Worm (Caenorhabditis elegans): ENCODE data around the gene acds-10.
A peak's percentile ranks its signal among the peaks of the same experiment; 100 is the strongest.
"Not testable (repeated sequence)": the region's sequence is repeated elsewhere in the genome, so short reads cannot be mapped to it uniquely, and the experiment has no call there.

acds-10 gene

ce11 chrV:5776941-5777340, 29.3 kb downstream of the acds-10 start, which contains the start of gene F44E7.4 (continued):
- TF ChIP-seq zip-11 (GFP tag; IDR thresholded peaks at IDR 0.05) (peak; percentile 83; the same call in 1 of the 2 replicates), saeg-2 (GFP tag; IDR thresholded peaks at IDR 0.05) (peak; percentile 82), mdt-29 (GFP tag; IDR thresholded peaks at IDR 0.05) (peak; percentile 70; the same call in 1 of the 2 replicates), ctbp-1 (GFP tag; IDR thresholded peaks at IDR 0.05) (peak; percentile 85), mxl-2 (GFP tag; conservative IDR thresholded peaks at IDR 0.05) (peak; percentile 74), hlh-30 (tag; optimal IDR thresholded peaks at IDR 0.05; ENCODE audit: insufficient read depth) (peak; percentile 28), T26A8.4 (GFP tag; IDR thresholded peaks at IDR 0.05) (peak; percentile 95), hmg-1.1 (GFP tag; IDR thresholded peaks at IDR 0.05) (peak; percentile 97), Y105C5A.15 (GFP tag; IDR thresholded peaks at IDR 0.05) (peak; percentile 80; the same call in 1 of the 2 replicates), nhr-41 (GFP tag; IDR thresholded peaks at IDR 0.05) (peak; percentile 86), T20F7.1 (GFP tag; optimal IDR thresholded peaks at IDR 0.05) (peak; percentile 1), set-16 (GFP tag; IDR thresholded peaks at IDR 0.05) (peak; percentile 61), pha-4 (GFP tag; IDR thresholded peaks at IDR 0.05) (peak; percentile 91)
- TF ChIP-seq pha-4 (tag; optimal IDR thresholded peaks at IDR 0.05), result not testable (repeated sequence)

- TF ChIP-seq set-16 (GFP tag; IDR thresholded peaks at IDR 0.05) (peak; percentile 55; the same call in 1 of the 2 replicates), lin-38 (GFP tag; IDR thresholded peaks at IDR 0.05) (peak; percentile 85), D1046.2 (GFP tag; IDR thresholded peaks at IDR 0.05) (0 out of 2 replicates have a peak, but pooled peaks have one; percentile 11), pha-4 (GFP tag; IDR thresholded peaks at IDR 0.05) (peak; percentile 67), egl-43 (GFP tag; IDR thresholded peaks at IDR 0.05) (peak; percentile 68; the same call in 1 of the 2 replicates), php-3 (GFP tag; IDR thresholded peaks at IDR 0.05) (peak; percentile 51; the same call in 1 of the 2 replicates), mdt-29 (GFP tag; IDR thresholded peaks at IDR 0.05) (0 out of 2 replicates have a peak, but pooled peaks have one; percentile 46), dmd-6 (GFP tag; IDR thresholded peaks at IDR 0.05) (peak; percentile 29; the same call in 1 of the 2 replicates), nhr-42 (GFP tag; IDR thresholded peaks at IDR 0.05) (0 out of 2 replicates have a peak, but pooled peaks have one; percentile 18), ctbp-1 (GFP tag; IDR thresholded peaks at IDR 0.05) (peak; percentile 44; the same call in 1 of the 2 replicates), ceh-44 (GFP tag; IDR thresholded peaks at IDR 0.05) (0 out of 2 replicates have a peak, but pooled peaks have one; percentile 34), Y48G9A.11 (GFP tag; IDR thresholded peaks at IDR 0.05) (0 out of 2 replicates have a peak, but pooled peaks have one; percentile 10), vab-7 (GFP tag; IDR thresholded peaks at IDR 0.05) (0 out of 2 replicates have a peak, but pooled peaks have one; percentile 33), hmg-1.1 (GFP tag; IDR thresholded peaks at IDR 0.05) (peak; percentile 70), T26A8.4 (GFP tag; IDR thresholded peaks at IDR 0.05) (peak; percentile 86)
- TF ChIP-seq pha-4 (tag; optimal IDR thresholded peaks at IDR 0.05), result not testable (repeated sequence)
These were observed 30.6 kb downstream of the acds-10 start for ce11 chrV:5778216-5778615.

- TF ChIP-seq T20F7.1 (GFP tag; optimal IDR thresholded peaks at IDR 0.05) (no peak), attf-4 (tag; optimal IDR thresholded peaks at IDR 0.05) (no peak), unc-62 (GFP tag; optimal IDR thresholded peaks at IDR 0.05 in 1 of 2) (peak in 1 of 2 experiments; percentile 75), unc-62 (tag; optimal IDR thresholded peaks at IDR 0.05) (no peak), nhr-11 (tag; optimal IDR thresholded peaks at IDR 0.05) (peak; percentile 42), spr-3 (GFP tag; optimal IDR thresholded peaks at IDR 0.05) (peak; percentile 37), ztf-7 (tag; optimal IDR thresholded peaks at IDR 0.05) (peak; percentile 60), daf-16 (GFP tag; optimal IDR thresholded peaks at IDR 0.05) (no peak), daf-16 (tag; optimal IDR thresholded peaks at IDR 0.05) (no peak), aha-1 (tag) (peak; percentile 52), mep-1 (tag; optimal IDR thresholded peaks at IDR 0.05) (peak; percentile 18), lsy-2 (tag; optimal IDR thresholded peaks at IDR 0.05) (peak in 1 of 2 experiments; percentile 18), hmg-1.1 (GFP tag; IDR thresholded peaks at IDR 0.05) (0 out of 2 replicates have a peak, but pooled peaks have one; percentile 13), nhr-6 (tag; optimal IDR thresholded peaks at IDR 0.05) (no peak), nhr-28 (tag; optimal IDR thresholded peaks at IDR 0.05) (peak; percentile 22), nhr-77 (tag; optimal IDR thresholded peaks at IDR 0.05) (no peak), zip-11 (GFP tag; IDR thresholded peaks at IDR 0.05) (peak; percentile 67), vab-7 (GFP tag; IDR thresholded peaks at IDR 0.05) (no peak), hlh-11 (tag; optimal IDR thresholded peaks at IDR 0.05) (peak; percentile 28), ces-1 (GFP tag; optimal IDR thresholded peaks at IDR 0.05) (no peak), pqm-1 (tag; optimal IDR thresholded peaks at IDR 0.05) (no peak), duxl-1 (tag; optimal IDR thresholded peaks at IDR 0.05; ENCODE audit: poor library complexity) (no peak), daf-12 (tag; optimal IDR thresholded peaks at IDR 0.05) (no peak), madf-9 (GFP tag; conservative IDR thresholded peaks at IDR 0.05) (no peak), daf-8 (GFP tag; IDR thresholded peaks at IDR 0.05) (no peak), R02D3.7 (tag; optimal IDR thresholded peaks at IDR 0.05) (no peak), ceh-32 (tag; optimal IDR thresholded peaks at IDR 0.05; ENCODE audit: poor library complexity) (no peak), hlh-30 (tag; optimal IDR thresholded peaks at IDR 0.05; ENCODE audit: insufficient read depth) (peak; percentile 10)
These were observed 32.4 kb downstream of the acds-10 start for ce11 chrV:5779984-5780383.
